Worm (Caenorhabditis elegans) whole organism, L2 larva: ENCODE results near the gene moc-5.
A peak's percentile ranks its signal among the peaks of the same experiment; 100 is the strongest.

Experiments
- alr-1 ChIP-seq: fragments of 150-350 bp; optimal IDR thresholded peaks from 2 replicates; lab custom pipeline; 2014; ENCODE audit warnings: missing biosample characterization, missing genetic modification characterization
- ama-1 ChIP-seq: fragments of 150-350 bp; optimal IDR thresholded peaks from 2 replicates; lab custom pipeline; 2018; ENCODE audit warnings: inconsistent platforms
- blmp-1 ChIP-seq: sonication (generic microtip); optimal IDR thresholded peaks from 2 replicates; lab custom pipeline; 2017; ENCODE audit warnings: missing genetic modification characterization, mild to moderate bottlenecking, missing compliant biosample characterization, antibody characterized with exemption, moderate library complexity; ENCODE audit not compliant: insufficient read depth
- elt-3 ChIP-seq: sonication (generic microtip); optimal IDR thresholded peaks from 2 replicates; lab custom pipeline; 2017; ENCODE audit warnings: missing biosample characterization, missing genetic modification characterization
- lsy-2 ChIP-seq, 2 experiments: fragments of 150-350 bp in 1 of 2; sonication (generic microtip) in 1 of 2; optimal IDR thresholded peaks; 2 replicates each; lab custom pipeline; 2014 to 2017; ENCODE audit warnings: missing biosample characterization in 2 of 2, missing genetic modification characterization in 2 of 2
- skn-1 ChIP-seq: sonication (generic microtip); optimal IDR thresholded peaks from 2 replicates; lab custom pipeline; 2017; ENCODE audit warnings: missing biosample characterization, missing genetic modification characterization
- zag-1 ChIP-seq: fragments of 150-350 bp; optimal IDR thresholded peaks from 2 replicates; lab custom pipeline; 2014; ENCODE audit warnings: missing biosample characterization, missing genetic modification characterization

DNA sequence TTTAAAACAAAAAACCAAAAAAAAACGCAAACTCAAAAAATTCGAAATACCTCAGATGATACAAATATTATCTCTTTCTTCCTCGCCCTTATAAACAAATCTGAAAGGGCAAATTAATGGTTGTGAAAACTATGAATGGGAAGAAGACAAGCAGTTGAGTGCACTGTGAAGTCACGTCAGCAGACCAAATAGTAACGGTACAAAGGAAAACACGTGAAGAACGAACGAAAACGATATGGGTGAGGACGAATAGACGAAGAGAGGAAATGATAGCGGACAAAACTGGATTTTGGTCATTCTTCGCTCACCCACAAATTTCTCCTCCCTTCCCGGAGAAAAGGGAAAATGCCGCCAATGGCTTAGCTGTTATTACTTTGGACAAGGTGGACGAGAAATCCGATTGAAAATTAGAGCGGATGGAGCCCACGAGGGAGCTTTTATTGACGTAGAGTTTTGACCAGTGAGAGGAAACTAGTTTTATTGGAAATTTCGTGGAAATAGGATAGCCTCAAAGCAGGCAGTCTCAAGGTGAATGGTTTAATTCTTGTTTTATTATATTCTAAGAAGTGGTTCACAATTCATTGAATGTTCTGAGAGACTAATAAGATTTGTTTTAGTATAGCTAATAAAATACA is 28.1 kb downstream of the moc-5 start:
- no peak for TF ChIP-seq lsy-2 (tag; optimal IDR thresholded peaks at IDR 0.05; lab: Kevin White, UChicago)
- no peak for TF ChIP-seq elt-3 (tag; lab: Kevin White, UChicago)
- no peak for TF ChIP-seq alr-1 (tag; lab: Kevin White, UChicago)
- peak; percentile 84 for TF ChIP-seq blmp-1 (tag; lab: Kevin White, UChicago)
- no peak for TF ChIP-seq ama-1 (lab: Kevin White, UChicago)
- no peak for TF ChIP-seq zag-1 (tag; lab: Kevin White, UChicago)
- TF ChIP-seq skn-1 (tag; lab: Kevin White, UChicago), result no peak
